Worm (Caenorhabditis elegans) whole organism, L1 larva: ENCODE data around the gene F47B8.13.
"Not testable (repeated sequence)": the region's sequence is repeated elsewhere in the genome, so short reads cannot be mapped to it uniquely, and the experiment has no call there.

ENCODE experiments used
- F16B12.6 ChIP-seq: fragments of 150-350 bp; optimal IDR thresholded peaks from 2 replicates; lab custom pipeline; 2014; ENCODE audit warnings: missing biosample characterization, missing genetic modification characterization
- egl-27 ChIP-seq, 2 experiments: fragments of 150-350 bp in 1 of 2; sonication (generic microtip); optimal IDR thresholded peaks; 3 replicates each; lab custom pipeline; 2017 to 2018; ENCODE audit warnings: missing biosample characterization in 2 of 2, missing genetic modification characterization in 2 of 2, missing genetic modification reagents in 2 of 2
- mdl-1 ChIP-seq, 2 experiments: fragments of 150-350 bp; optimal IDR thresholded peaks; 2 replicates each; lab custom pipeline; 2014 to 2017; ENCODE audit warnings: missing biosample characterization in 2 of 2, missing genetic modification characterization in 2 of 2, inconsistent platforms in 1 of 2
- nhr-237 ChIP-seq: fragments of 150-350 bp; optimal IDR thresholded peaks from 2 replicates; lab custom pipeline; 2014; ENCODE audit warnings: missing biosample characterization, missing genetic modification characterization
- nhr-28 ChIP-seq: fragments of 150-350 bp; optimal IDR thresholded peaks from 2 replicates; lab custom pipeline; 2014; ENCODE audit warnings: missing biosample characterization, missing genetic modification characterization
- unc-62 ChIP-seq: fragments of 150-350 bp; optimal IDR thresholded peaks from 2 replicates; lab custom pipeline; 2014; ENCODE audit warnings: missing biosample characterization, missing genetic modification reagents, missing genetic modification characterization
- ztf-4 ChIP-seq: fragments of 150-350 bp; optimal IDR thresholded peaks from 2 replicates; lab custom pipeline; 2014; ENCODE audit warnings: missing biosample characterization, missing genetic modification characterization

DNA sequence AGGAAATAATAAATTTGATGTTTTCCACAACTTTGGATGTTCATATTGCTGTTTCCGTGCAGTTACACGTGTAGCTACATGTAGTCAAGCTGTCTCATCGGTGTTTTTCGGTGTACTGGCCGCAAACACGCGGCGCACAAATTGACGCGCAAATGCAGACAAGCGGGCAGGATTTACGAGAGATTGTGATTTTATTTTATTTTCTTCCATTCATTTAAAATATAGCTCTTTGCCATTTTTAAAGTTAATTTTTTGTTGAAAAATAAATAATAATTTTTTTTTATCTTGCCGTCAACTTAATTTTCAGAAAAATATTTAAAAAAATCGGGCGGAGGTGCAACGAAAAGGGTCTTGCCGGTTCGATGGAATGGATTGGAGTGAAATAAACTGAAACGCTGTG is 45.3 kb downstream of the F47B8.13 start, which contains the start of gene F40G12.7:
- TF ChIP-seq nhr-28 (tag; lab: Kevin White, UChicago); unc-62 (GFP tag; lab: Kevin White, UChicago); egl-27 (tag; optimal IDR thresholded peaks at IDR 0.05; lab: Kevin White, UChicago); ztf-4 (tag; lab: Kevin White, UChicago); F16B12.6 (tag; lab: Kevin White, UChicago); mdl-1 (tag; optimal IDR thresholded peaks at IDR 0.05; lab: Kevin White, UChicago); nhr-237: not testable (repeated sequence)
